Worm (Caenorhabditis elegans): ENCODE measurements around the gene C48A7.16.
"Not testable (repeated sequence)": the region's sequence is repeated elsewhere in the genome, so short reads cannot be mapped to it uniquely, and the experiment has no call there.

- TF ChIP-seq him-1, dao-5, W03F9.2 (tag; optimal IDR thresholded peaks at IDR 0.05): not testable (repeated sequence)
Measured at ce11 chrIV:7365011-7365410, 40.3 kb upstream of the C48A7.16 start, which contains the start of gene Y40C5A.4.

All from whole organism, L4/young adult.